Worm (Caenorhabditis elegans) whole organism, L3 larva: Measurements from ENCODE around the gene C44B12.6.

Experiments used
- mdl-1 ChIP-seq: fragments of 150-350 bp; optimal IDR thresholded peaks from 2 replicates; lab custom pipeline; 2014; ENCODE audit warnings: missing biosample characterization, missing genetic modification characterization
- nhr-23 ChIP-seq: fragments of 150-350 bp; optimal IDR thresholded peaks from 2 replicates; lab custom pipeline; 2014; ENCODE audit warnings: missing biosample characterization, missing genetic modification reagents, missing genetic modification characterization
- nhr-28 ChIP-seq: fragments of 150-350 bp; optimal IDR thresholded peaks from 2 replicates; lab custom pipeline; 2014; ENCODE audit warnings: missing biosample characterization, missing genetic modification characterization
- nhr-67 ChIP-seq: fragments of 150-350 bp; optimal IDR thresholded peaks from 2 replicates; lab custom pipeline; 2014; ENCODE audit warnings: missing biosample characterization, missing genetic modification characterization
- pha-4 ChIP-seq: fragments of 150-350 bp; optimal IDR thresholded peaks from 2 replicates; lab custom pipeline; 2014; ENCODE audit warnings: missing biosample characterization, missing genetic modification reagents, missing genetic modification characterization
- zag-1 ChIP-seq: fragments of 150-350 bp; optimal IDR thresholded peaks from 2 replicates; lab custom pipeline; 2014; ENCODE audit warnings: missing biosample characterization, missing genetic modification characterization

DNA sequence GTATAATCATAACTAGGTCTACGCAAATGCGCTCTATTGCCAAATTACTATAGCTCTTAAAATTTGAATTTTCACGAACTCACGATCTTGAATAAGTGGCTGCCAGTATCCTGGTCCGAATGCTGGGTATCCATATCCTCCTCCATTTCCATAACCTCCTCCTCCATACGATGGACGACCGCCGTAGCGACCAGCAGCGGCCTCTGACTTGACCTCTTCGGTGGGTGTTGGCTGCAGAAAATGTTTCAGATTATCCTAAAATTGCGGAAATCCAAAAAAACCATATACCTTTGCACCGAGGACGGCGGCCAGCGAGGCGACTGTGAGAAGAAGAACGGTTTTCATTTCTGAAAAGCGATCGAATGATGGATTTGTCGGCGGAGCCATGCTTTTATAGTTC is 11.8 kb downstream of the C44B12.6 start, which contains the start of gene perm-4:
- TF ChIP-seq nhr-23 (tag; lab: Kevin White, UChicago) (no peak), pha-4 (no peak), nhr-28 (no peak), zag-1 (tag; lab: Kevin White, UChicago) (no peak), mdl-1 (tag; lab: Kevin White, UChicago) (no peak), nhr-67 (tag; lab: Kevin White, UChicago) (no peak)
